Worm (Caenorhabditis elegans): Measurements from ENCODE around the gene egl-2.

DNA sequence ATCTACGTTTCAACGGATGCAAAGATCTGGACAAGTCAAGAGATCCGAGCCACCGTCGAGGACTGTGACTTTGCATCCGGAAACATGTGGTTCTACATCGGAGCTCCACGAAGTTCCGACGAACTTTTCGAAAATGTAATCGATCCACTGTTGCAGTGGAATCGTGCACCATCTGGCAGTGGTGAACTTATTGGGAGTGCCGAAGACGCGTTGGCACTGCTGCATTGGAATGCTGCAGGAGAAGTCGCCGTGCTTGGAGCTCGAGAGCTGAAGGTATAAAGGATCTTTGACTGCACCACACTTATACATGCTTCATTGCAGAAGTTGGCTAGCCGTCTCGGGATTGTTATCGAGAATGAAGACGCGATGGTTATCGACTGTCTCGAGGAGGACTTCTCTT, 37.1 kb downstream of the egl-2 start:
- TF ChIP-seq unc-130 (GFP tag; optimal IDR thresholded peaks at IDR 0.05) (no peak), nhr-237 (tag; optimal IDR thresholded peaks at IDR 0.05) (no peak)
